Worm (Caenorhabditis elegans): Measurements from ENCODE around the gene str-1.

str-1 gene

DNA sequence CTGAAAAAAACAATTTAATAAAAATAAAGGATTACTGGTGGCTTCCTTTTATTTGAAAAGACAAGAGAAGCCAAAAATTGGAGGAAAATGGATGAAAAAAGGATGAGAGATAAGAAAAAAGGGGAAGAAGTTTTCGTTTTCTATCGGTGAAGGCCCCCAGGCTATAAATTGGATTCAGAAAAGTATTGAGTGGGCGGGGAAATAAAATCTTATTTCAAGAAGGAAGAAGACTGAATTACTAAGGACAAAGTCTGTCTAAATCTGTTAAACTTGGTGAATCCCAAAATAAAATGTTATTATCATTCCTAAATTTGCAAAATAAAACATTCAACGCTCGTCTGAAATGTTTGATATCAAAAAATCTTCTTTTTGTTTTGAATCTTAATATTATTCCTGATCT is 48.5 kb downstream of the str-1 start:
- TF ChIP-seq pes-1 (GFP tag; IDR thresholded peaks at IDR 0.05) (no peak), hmbx-1 (tag; optimal IDR thresholded peaks at IDR 0.05) (no peak), tra-4 (tag; optimal IDR thresholded peaks at IDR 0.05) (no peak), sea-1 (GFP tag; conservative IDR thresholded peaks at IDR 0.05) (no peak), tbx-37 (GFP tag; conservative IDR thresholded peaks at IDR 0.05) (no peak), B0310.2 (tag; optimal IDR thresholded peaks at IDR 0.05) (no peak), F13C5.2 (tag; optimal IDR thresholded peaks at IDR 0.05) (no peak), flt-1 (GFP tag; IDR thresholded peaks at IDR 0.05) (no peak), ceh-36 (tag; optimal IDR thresholded peaks at IDR 0.05) (no peak), ama-1 (optimal IDR thresholded peaks at IDR 0.05) (no peak), scrt-1 (GFP tag; IDR thresholded peaks at IDR 0.05) (no peak), tbx-11 (GFP tag; IDR thresholded peaks at IDR 0.05) (no peak), ceh-13 (GFP tag; optimal IDR thresholded peaks at IDR 0.05) (no peak), ets-7 (tag; optimal IDR thresholded peaks at IDR 0.05) (no peak)

Measured in whole organism, early embryonic.